Fruit fly (Drosophila melanogaster) S2 (cell line): ENCODE results near the gene CG16985.

Experiments
- CG8478 ChIP-seq: fragments of >200 bp; optimal IDR thresholded peaks from 2 replicates; lab custom pipeline; 2018
- CTCF ChIP-seq, 2 experiments: fragments of >200 bp; optimal IDR thresholded peaks; 2 replicates each; lab custom pipeline; 2018

DNA sequence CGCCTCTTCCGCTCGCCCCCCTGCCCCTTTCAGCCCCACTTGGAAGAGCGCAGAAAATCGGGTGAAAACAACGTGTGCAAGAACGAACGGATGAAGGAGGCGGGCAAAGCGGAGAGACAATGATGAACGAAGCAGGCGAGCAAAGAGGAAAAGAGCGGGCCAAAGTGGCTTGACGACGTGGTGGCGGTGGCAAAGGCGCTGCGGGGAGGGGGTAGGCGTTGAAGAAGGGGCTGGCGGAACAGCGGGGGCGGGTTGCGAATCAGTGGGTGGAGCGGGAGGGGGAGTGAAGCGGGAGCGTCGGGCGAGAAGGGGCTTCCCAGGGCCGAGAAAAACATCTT is 33.6 kb downstream of the CG16985 start:
- no peak for TF ChIP-seq CTCF (optimal IDR thresholded peaks at IDR 0.05; lab: Kevin White, UChicago)
- no peak for TF ChIP-seq CG8478 (lab: Kevin White, UChicago)
